Worm (Caenorhabditis elegans): ENCODE data around the gene M03D4.3.
A peak's percentile ranks its signal among the peaks of the same experiment; 100 is the strongest.

Gene M03D4.3

ce11 chrIV:6155296-6155695 lies 43.1 kb upstream of the M03D4.3 start, which contains the start of gene C11D2.7:
Gene C11D2.7, minus strand, starts transcription at chrIV:6155396.
- TF ChIP-seq lin-15B (tag; optimal IDR thresholded peaks at IDR 0.05), result no peak
- no peak for TF ChIP-seq blmp-1 (tag; optimal IDR thresholded peaks at IDR 0.05)

DNA sequence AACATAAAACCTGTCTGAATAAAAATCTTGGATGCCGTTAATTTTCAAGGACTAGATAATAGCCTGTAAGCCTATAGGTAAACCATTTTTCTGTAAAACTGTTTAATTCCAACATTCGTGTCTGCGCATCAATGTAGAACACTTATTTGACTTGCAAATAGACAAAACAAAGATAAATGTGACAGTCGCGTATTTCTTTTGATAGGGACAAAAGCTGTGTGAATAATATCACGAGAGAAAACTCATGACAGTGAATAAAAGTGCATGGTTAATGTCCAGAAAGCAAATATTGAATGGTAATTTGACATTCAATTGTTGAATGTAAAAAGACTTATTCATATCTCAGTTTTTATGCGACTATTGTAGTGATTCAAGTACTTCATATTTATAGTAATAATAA lies 39.3 kb upstream of the M03D4.3 start, which contains the start of gene C11D2.3:
Gene C11D2.3 (plus strand): TSS at position 301 of the 400 bp plus-strand sequence.
- TF ChIP-seq snu-23 (GFP tag; optimal IDR thresholded peaks at IDR 0.05), result no peak
- TF ChIP-seq xbp-1 (tag; optimal IDR thresholded peaks at IDR 0.05), result no peak
- no peak for TF ChIP-seq C34B4.2 (tag; optimal IDR thresholded peaks at IDR 0.05)
- TF ChIP-seq C04F5.9 (tag; optimal IDR thresholded peaks at IDR 0.05), result no peak
- TF ChIP-seq ztf-4 (tag; optimal IDR thresholded peaks at IDR 0.05), result no peak
- TF ChIP-seq efl-3 (GFP tag; optimal IDR thresholded peaks at IDR 0.05), result no peak
- no peak for TF ChIP-seq mab-9 (GFP tag; IDR thresholded peaks at IDR 0.05)
- TF ChIP-seq aly-2 (tag; optimal IDR thresholded peaks at IDR 0.05), result no peak
- no peak for TF ChIP-seq efl-1 (optimal IDR thresholded peaks at IDR 0.05)
- TF ChIP-seq efl-1 (GFP tag; optimal IDR thresholded peaks at IDR 0.05 in 1 of 2), result no peak
- no peak for TF ChIP-seq ceh-88 (GFP tag; IDR thresholded peaks at IDR 0.05)
- no peak for TF ChIP-seq blmp-1 (tag; optimal IDR thresholded peaks at IDR 0.05)
- TF ChIP-seq F16B12.6 (tag; optimal IDR thresholded peaks at IDR 0.05), result no peak
- TF ChIP-seq fkh-10 (GFP tag; optimal IDR thresholded peaks at IDR 0.05), result no peak
- no peak for TF ChIP-seq lin-15B (tag; optimal IDR thresholded peaks at IDR 0.05)

DNA sequence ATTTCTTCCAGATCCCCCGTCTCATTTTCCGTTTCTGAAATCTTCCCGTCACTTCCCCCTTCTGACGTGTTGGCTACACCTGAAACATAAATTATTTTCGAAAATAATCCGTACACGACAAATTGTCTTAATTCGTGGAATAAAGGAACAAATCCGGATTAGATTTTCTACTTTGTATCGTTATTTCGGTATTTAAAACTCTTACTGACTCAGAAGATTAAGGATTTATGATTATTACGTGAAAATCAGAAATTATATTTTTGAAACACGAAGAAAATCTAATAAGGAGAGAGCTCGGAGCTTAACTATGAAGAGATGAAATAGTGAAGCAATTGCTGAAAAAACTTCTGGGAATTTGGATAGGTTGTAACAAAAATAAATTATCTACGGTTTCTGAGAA lies 37.2 kb upstream of the M03D4.3 start:
- TF ChIP-seq pax-3 (tag; optimal IDR thresholded peaks at IDR 0.05), result peak; percentile 33
- peak; percentile 93 for TF ChIP-seq dsc-1 (tag; optimal IDR thresholded peaks at IDR 0.05)
- peak; percentile 49 for TF ChIP-seq fkh-8 (tag; optimal IDR thresholded peaks at IDR 0.05)
- TF ChIP-seq nhr-77 (tag; optimal IDR thresholded peaks at IDR 0.05), result no peak

DNA sequence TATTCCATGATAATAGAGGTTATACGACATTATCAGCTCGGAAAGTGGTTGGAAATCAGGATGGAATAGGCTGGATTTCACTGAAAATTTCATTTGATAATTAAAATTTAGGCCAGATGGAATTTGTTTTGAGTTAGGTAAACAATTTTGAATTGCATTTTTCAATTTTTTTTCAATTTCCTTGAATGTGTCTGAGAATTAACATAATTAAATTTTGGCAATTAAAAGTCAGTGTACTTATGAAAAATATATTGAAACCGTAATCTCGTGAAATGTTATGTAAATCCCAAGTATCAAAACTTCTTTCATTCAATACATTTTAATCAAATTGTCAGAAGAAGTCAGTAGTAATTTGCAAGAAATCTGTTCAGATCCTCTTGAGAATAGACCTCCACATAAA lies 33.8 kb upstream of the M03D4.3 start:
- no peak for TF ChIP-seq alr-1 (tag; optimal IDR thresholded peaks at IDR 0.05; ENCODE audit: borderline replicate concordance)
- TF ChIP-seq nhr-11 (tag; optimal IDR thresholded peaks at IDR 0.05), result no peak

- TF ChIP-seq efl-1 (optimal IDR thresholded peaks at IDR 0.05), result no peak
- TF ChIP-seq efl-1 (GFP tag; optimal IDR thresholded peaks at IDR 0.05 in 1 of 2), result peak in 1 of 2 experiments; percentile 48
- no peak for TF ChIP-seq swsn-7 (tag; optimal IDR thresholded peaks at IDR 0.05)
- TF ChIP-seq mef-2 (tag; optimal IDR thresholded peaks at IDR 0.05), result no peak
- no peak for TF ChIP-seq C16A3.4 (tag; optimal IDR thresholded peaks at IDR 0.05)
- no peak for TF ChIP-seq ztf-4 (tag; optimal IDR thresholded peaks at IDR 0.05)
- TF ChIP-seq snu-23 (GFP tag; optimal IDR thresholded peaks at IDR 0.05), result no peak
These were observed 28.5 kb upstream of the M03D4.3 start for ce11 chrIV:6140700-6141099.

DNA sequence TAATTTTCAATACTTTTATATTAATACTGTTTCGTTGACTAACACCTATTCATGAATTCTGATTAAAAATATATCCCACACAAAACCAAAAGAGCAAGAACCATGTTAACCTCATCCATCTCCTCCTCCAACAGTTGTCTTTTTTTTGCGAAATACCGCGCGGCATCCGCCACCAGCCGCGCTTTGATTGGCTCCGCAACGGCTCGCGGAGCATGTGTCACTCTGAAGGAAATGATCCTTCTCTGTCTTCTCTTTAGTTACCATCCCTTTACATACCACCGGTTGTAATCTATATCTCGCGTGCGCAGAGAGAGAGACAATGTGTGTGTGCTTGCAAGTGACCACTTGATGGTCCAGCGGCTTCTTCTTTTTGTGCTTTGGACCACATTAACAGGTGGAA lies 23.4 kb upstream of the M03D4.3 start:
- no peak for TF ChIP-seq hlh-4 (tag; optimal IDR thresholded peaks at IDR 0.05)
- TF ChIP-seq efl-1 (optimal IDR thresholded peaks at IDR 0.05), result no peak
- TF ChIP-seq efl-1 (GFP tag; optimal IDR thresholded peaks at IDR 0.05 in 1 of 2), result peak in 1 of 2 experiments; percentile 31
- TF ChIP-seq ceh-63 (GFP tag; optimal IDR thresholded peaks at IDR 0.05), result no peak

ce11 chrIV:6134639-6135038 lies 22.4 kb upstream of the M03D4.3 start:
- TF ChIP-seq fos-1 (tag; optimal IDR thresholded peaks at IDR 0.05) (no peak), sup-37 (GFP tag; optimal IDR thresholded peaks at IDR 0.05) (no peak), unc-98 (GFP tag; IDR thresholded peaks at IDR 0.05) (no peak), ceh-82 (tag; optimal IDR thresholded peaks at IDR 0.05) (no peak), egl-13 (tag; optimal IDR thresholded peaks at IDR 0.05) (no peak), F16B12.6 (tag; optimal IDR thresholded peaks at IDR 0.05) (no peak), jun-1 (tag; optimal IDR thresholded peaks at IDR 0.05) (no peak), rnt-1 (tag; optimal IDR thresholded peaks at IDR 0.05) (no peak), zag-1 (tag; optimal IDR thresholded peaks at IDR 0.05) (no peak), ama-1 (optimal IDR thresholded peaks at IDR 0.05) (no peak), C16A3.4 (tag; optimal IDR thresholded peaks at IDR 0.05) (no peak), lin-13 (GFP tag; optimal IDR thresholded peaks at IDR 0.05) (no peak), snpc-4 (tag; optimal IDR thresholded peaks at IDR 0.05) (no peak), efl-3 (GFP tag; optimal IDR thresholded peaks at IDR 0.05) (no peak), xbp-1 (tag; optimal IDR thresholded peaks at IDR 0.05) (no peak), unc-62 (GFP tag; optimal IDR thresholded peaks at IDR 0.05) (no peak)
